Worm (Caenorhabditis elegans): ENCODE data around the gene fbxc-26.

DNA sequence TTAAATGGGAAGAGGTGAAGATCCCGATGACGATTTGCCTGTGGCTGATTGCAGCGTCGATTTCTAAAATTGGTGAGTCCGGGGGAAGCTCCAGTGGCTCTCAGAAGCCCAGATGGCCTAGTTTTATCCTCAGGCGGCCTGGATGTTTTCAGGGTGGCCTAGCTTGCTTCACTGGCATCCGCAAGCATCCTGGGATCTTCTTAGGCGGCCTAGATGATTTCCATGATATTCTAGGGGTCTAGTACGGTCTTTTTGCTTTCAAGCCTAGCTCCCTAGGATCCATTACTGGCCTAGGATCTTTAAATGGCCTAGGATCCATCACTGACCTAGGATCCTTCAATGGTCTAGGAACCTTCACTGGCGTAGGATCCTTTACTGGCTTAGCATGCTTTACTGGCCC lies 23.4 kb downstream of the fbxc-26 start:
- no peak for TF ChIP-seq mdl-1 (tag; optimal IDR thresholded peaks at IDR 0.05)
- TF ChIP-seq skn-1 (tag; optimal IDR thresholded peaks at IDR 0.05), result no peak
- no peak for TF ChIP-seq tbx-2 (tag; optimal IDR thresholded peaks at IDR 0.05)
- no peak for TF ChIP-seq ztf-11 (tag; optimal IDR thresholded peaks at IDR 0.05)
- no peak for TF ChIP-seq ztf-4 (tag; optimal IDR thresholded peaks at IDR 0.05)
